Worm (Caenorhabditis elegans): ENCODE measurements around the gene str-254.

DNA sequence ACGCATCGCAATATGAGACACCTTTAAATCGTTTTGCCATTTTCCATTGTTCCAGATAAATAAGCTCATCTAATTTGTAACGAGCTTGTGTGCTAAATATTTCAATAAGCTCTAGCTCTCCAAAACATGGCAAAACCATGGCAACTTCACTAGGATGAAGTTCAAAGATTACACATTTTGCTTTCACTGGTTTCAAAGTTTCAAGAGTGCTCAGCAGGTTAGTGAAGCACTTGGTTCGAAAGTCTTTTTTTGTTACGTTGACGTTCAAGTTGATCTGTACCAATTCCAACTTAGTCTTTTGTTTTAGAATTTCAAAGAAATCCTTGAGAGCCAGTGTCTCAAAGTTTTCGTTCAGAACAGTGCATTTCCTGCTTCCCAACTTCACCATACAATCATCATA lies 10.9 kb downstream of the str-254 start, which contains the start of gene fbxa-18:
- TF ChIP-seq dve-1 (tag; optimal IDR thresholded peaks at IDR 0.05) (no peak), fax-1 (tag; optimal IDR thresholded peaks at IDR 0.05) (no peak), ztf-16 (tag; optimal IDR thresholded peaks at IDR 0.05) (no peak)
